Worm (Caenorhabditis elegans): ENCODE measurements around the gene mcm-3.

mcm-3 gene

ce11 chrV:15085335-15085800 is 26.0 kb upstream of the mcm-3 start, which contains the start of the genes ahsa-1 and C01G10.7 (continued):
- TF ChIP-seq pat-9 (tag; optimal IDR thresholded peaks at IDR 0.05) (no peak), pag-3 (tag; optimal IDR thresholded peaks at IDR 0.05; ENCODE audit: borderline replicate concordance) (no peak), ref-2 (tag; optimal IDR thresholded peaks at IDR 0.05) (peak; percentile 84), hlh-8 (tag; optimal IDR thresholded peaks at IDR 0.05) (peak; percentile 86), sox-4 (tag; optimal IDR thresholded peaks at IDR 0.05) (no peak), unc-42 (tag; optimal IDR thresholded peaks at IDR 0.05) (peak; percentile 98), ahr-1 (tag; optimal IDR thresholded peaks at IDR 0.05) (peak; percentile 48), dve-1 (tag; optimal IDR thresholded peaks at IDR 0.05) (peak; percentile 18), pax-1 (tag; optimal IDR thresholded peaks at IDR 0.05) (peak; percentile 40), hlh-6 (tag; optimal IDR thresholded peaks at IDR 0.05) (peak; percentile 15), pha-2 (tag; optimal IDR thresholded peaks at IDR 0.05) (peak; percentile 31), sox-2 (GFP tag; IDR thresholded peaks at IDR 0.05) (no peak), fax-1 (tag; optimal IDR thresholded peaks at IDR 0.05) (peak; percentile 67), madf-2 (tag; optimal IDR thresholded peaks at IDR 0.05) (peak; percentile 35), hlh-13 (GFP tag; optimal IDR thresholded peaks at IDR 0.05) (peak; percentile 28), ceh-34 (tag; optimal IDR thresholded peaks at IDR 0.05) (peak; percentile 68), elt-2 (tag; optimal IDR thresholded peaks at IDR 0.05) (peak; percentile 76), unc-55 (GFP tag; optimal IDR thresholded peaks at IDR 0.05) (no peak), lin-11 (tag; optimal IDR thresholded peaks at IDR 0.05) (no peak), fkh-6 (tag; optimal IDR thresholded peaks at IDR 0.05) (peak; percentile 62), dmd-4 (tag; optimal IDR thresholded peaks at IDR 0.05; ENCODE audit: borderline replicate concordance) (no peak), nhr-11 (tag; optimal IDR thresholded peaks at IDR 0.05) (no peak), tbx-2 (tag; optimal IDR thresholded peaks at IDR 0.05) (peak; percentile 96), hlh-15 (tag; optimal IDR thresholded peaks at IDR 0.05) (no peak), zip-5 (tag; optimal IDR thresholded peaks at IDR 0.05) (peak; percentile 76), K02D7.2 (tag; optimal IDR thresholded peaks at IDR 0.05) (no peak), elt-4 (tag; optimal IDR thresholded peaks at IDR 0.05) (no peak), ceh-31 (tag; optimal IDR thresholded peaks at IDR 0.05) (peak; percentile 98), T23F11.4 (GFP tag; optimal IDR thresholded peaks at IDR 0.05) (no peak), Y22D7AL.16 (tag; optimal IDR thresholded peaks at IDR 0.05) (no peak), ttx-3 (tag; optimal IDR thresholded peaks at IDR 0.05) (peak; percentile 63), ceh-6 (GFP tag; optimal IDR thresholded peaks at IDR 0.05) (no peak), ceh-9 (tag; optimal IDR thresholded peaks at IDR 0.05) (no peak), unc-3 (GFP tag; conservative IDR thresholded peaks at IDR 0.05) (peak; percentile 40; the same call in 1 of the 2 replicates), unc-3 (tag; optimal IDR thresholded peaks at IDR 0.05) (peak; percentile 0), pha-4 (tag; optimal IDR thresholded peaks at IDR 0.05) (no peak), C38D4.7 (GFP tag; optimal IDR thresholded peaks at IDR 0.05) (no peak), nfya-1 (tag; optimal IDR thresholded peaks at IDR 0.05) (peak; percentile 83), sdc-2 (tag; optimal IDR thresholded peaks at IDR 0.05) (peak; percentile 51), ceh-24 (tag; optimal IDR thresholded peaks at IDR 0.05) (no peak), ceh-30 (tag; optimal IDR thresholded peaks at IDR 0.05) (peak; percentile 67), npax-4 (tag; optimal IDR thresholded peaks at IDR 0.05) (no peak), C08G9.2 (tag; optimal IDR thresholded peaks at IDR 0.05) (peak; percentile 94), lim-6 (tag; optimal IDR thresholded peaks at IDR 0.05) (peak; percentile 89), pros-1 (tag; optimal IDR thresholded peaks at IDR 0.05) (no peak), syd-9 (tag; optimal IDR thresholded peaks at IDR 0.05) (peak; percentile 10), K09A11.1 (tag; optimal IDR thresholded peaks at IDR 0.05; ENCODE audit: insufficient read depth) (no peak)
